Fruit fly (Drosophila melanogaster): ENCODE measurements around the gene fz2.
A peak's percentile ranks its signal among the peaks of the same experiment; 100 is the strongest.

Gene fz2

dm6 chr3L:19168717-19169436 lies 66.3 kb downstream of the fz2 start (continued):
- TF ChIP-seq otp (GFP tag; IDR thresholded peaks at IDR 0.05) (0 out of 3 replicates have a peak, but pooled peaks have one; percentile 20), Hand (GFP tag; optimal IDR thresholded peaks at IDR 0.05) (no peak), Med (GFP tag) (peak; percentile 87), ara (GFP tag; IDR thresholded peaks at IDR 0.05) (0 out of 2 replicates have a peak, but pooled peaks have one; percentile 18), Rfx (GFP tag; IDR thresholded peaks at IDR 0.05) (peak; percentile 42; the same call in 1 of the 2 replicates), gro (GFP tag; optimal IDR thresholded peaks at IDR 0.05) (peak; percentile 23), Deaf1 (tag; optimal IDR thresholded peaks at IDR 0.05) (peak; percentile 30), CG3407 (GFP tag; optimal IDR thresholded peaks at IDR 0.05) (peak; percentile 16), disco-r (GFP tag; optimal IDR thresholded peaks at IDR 0.05) (no peak), Ada2b (GFP tag; IDR thresholded peaks at IDR 0.05) (no peak), usp (GFP tag; optimal IDR thresholded peaks at IDR 0.05) (no peak), eve (GFP tag; optimal IDR thresholded peaks at IDR 0.05) (peak in 1 of 2 experiments; percentile 41), twi (tag; optimal IDR thresholded peaks at IDR 0.05) (peak; percentile 9), CG13424 (tag; optimal IDR thresholded peaks at IDR 0.05) (peak; percentile 5), CG1792 (GFP tag; optimal IDR thresholded peaks at IDR 0.05) (no peak), CG15601 (tag; optimal IDR thresholded peaks at IDR 0.05) (peak; percentile 37), gem (tag; optimal IDR thresholded peaks at IDR 0.05) (peak; percentile 8), psq (GFP tag; optimal IDR thresholded peaks at IDR 0.05) (peak; percentile 1), sisA (GFP tag; IDR thresholded peaks at IDR 0.05) (no peak), lab (GFP tag; optimal IDR thresholded peaks at IDR 0.05) (peak; percentile 79), CG17568 (GFP tag; optimal IDR thresholded peaks at IDR 0.05) (peak; percentile 27), GATAe (GFP tag; conservative IDR thresholded peaks at IDR 0.05) (peak; percentile 94), mirr (GFP tag; optimal IDR thresholded peaks at IDR 0.05) (peak; percentile 88), Xrp1 (GFP tag; IDR thresholded peaks at IDR 0.05) (peak; percentile 26; the same call in 1 of the 2 replicates), CG13123 (GFP tag; optimal IDR thresholded peaks at IDR 0.05) (no peak), kay (GFP tag; optimal IDR thresholded peaks at IDR 0.05) (no peak), Nf-YB (GFP tag; optimal IDR thresholded peaks at IDR 0.05) (no peak), sug (tag; optimal IDR thresholded peaks at IDR 0.05) (peak; percentile 88), kni (GFP tag; optimal IDR thresholded peaks at IDR 0.05) (peak; percentile 76), CG34376 (GFP tag; optimal IDR thresholded peaks at IDR 0.05) (peak; percentile 66), CG1529 (GFP tag; optimal IDR thresholded peaks at IDR 0.05) (peak; percentile 18), ken (GFP tag; IDR thresholded peaks at IDR 0.05) (no peak), ranshi (GFP tag; IDR thresholded peaks at IDR 0.05) (0 out of 2 replicates have a peak, but pooled peaks have one; percentile 7), slbo (GFP tag; IDR thresholded peaks at IDR 0.05) (peak; percentile 29), salm (tag; optimal IDR thresholded peaks at IDR 0.05) (peak; percentile 35), Lim3 (GFP tag; IDR thresholded peaks at IDR 0.05) (peak; percentile 16; the same call in 1 of the 2 replicates), Hey (tag; optimal IDR thresholded peaks at IDR 0.05) (peak; percentile 66), CG10543 (GFP tag; optimal IDR thresholded peaks at IDR 0.05) (peak; percentile 83), CG8089 (GFP tag; optimal IDR thresholded peaks at IDR 0.05) (no peak), CG11696 (GFP tag; IDR thresholded peaks at IDR 0.05) (0 out of 2 replicates have a peak, but pooled peaks have one; percentile 31), lbe (GFP tag; optimal IDR thresholded peaks at IDR 0.05) (no peak), CG15479 (GFP tag; optimal IDR thresholded peaks at IDR 0.05) (no peak), exex (tag; optimal IDR thresholded peaks at IDR 0.05) (peak; percentile 81), cg (GFP tag; optimal IDR thresholded peaks at IDR 0.05) (peak; percentile 20), Adf1 (GFP tag; IDR thresholded peaks at IDR 0.05) (peak; percentile 47; the same call in 1 of the 2 replicates), org-1 (GFP tag; optimal IDR thresholded peaks at IDR 0.05) (peak; percentile 20), CG17359 (tag; optimal IDR thresholded peaks at IDR 0.05) (peak; percentile 21), odd (GFP tag; optimal IDR thresholded peaks at IDR 0.05) (peak; percentile 78), Kr (GFP tag; optimal IDR thresholded peaks at IDR 0.05) (no peak)
